Fruit fly (Drosophila melanogaster): Measurements from ENCODE around the gene bma.

dm6 chr3L:9893983-9894382 is 13.9 kb upstream of the bma start:
- TF ChIP-seq CG8478 (optimal IDR thresholded peaks at IDR 0.05) = no peak
- no peak for TF ChIP-seq CTCF (optimal IDR thresholded peaks at IDR 0.05)

Data from S2 (cell line).